Fruit fly (Drosophila melanogaster): ENCODE data around the gene cnir.

DNA sequence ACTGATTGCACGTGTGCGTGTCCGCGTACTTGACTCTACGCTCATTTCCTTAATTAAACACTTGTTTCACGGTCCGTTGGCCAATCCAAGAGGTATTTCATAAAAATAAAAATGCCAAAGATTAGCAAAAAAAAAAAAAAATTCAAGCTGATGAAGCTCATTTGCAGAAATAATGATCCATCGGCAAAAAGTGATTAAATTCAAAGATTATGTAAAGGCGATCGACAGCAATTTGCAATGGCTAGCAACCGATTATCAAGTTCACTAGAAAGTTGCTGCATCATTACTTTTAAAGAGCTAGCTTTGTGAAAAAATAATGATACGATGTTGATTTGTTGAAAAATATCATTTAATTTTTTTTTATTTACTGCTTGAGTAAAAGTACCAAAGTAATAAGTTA lies 30.2 kb downstream of the cnir start:
- no peak for TF ChIP-seq ovo (GFP tag; optimal IDR thresholded peaks at IDR 0.05)
- TF ChIP-seq Clk (GFP tag; optimal IDR thresholded peaks at IDR 0.05) = no peak
- no peak for TF ChIP-seq Mnt (GFP tag; optimal IDR thresholded peaks at IDR 0.05)
- TF ChIP-seq CG7101 (tag; optimal IDR thresholded peaks at IDR 0.05) = no peak
- TF ChIP-seq Hr96 (GFP tag; optimal IDR thresholded peaks at IDR 0.05) = no peak
- no peak for TF ChIP-seq toe (GFP tag; optimal IDR thresholded peaks at IDR 0.05)
- no peak for TF ChIP-seq kay (GFP tag; ENCODE audit: borderline replicate concordance)
- TF ChIP-seq CG14711 (tag; optimal IDR thresholded peaks at IDR 0.05) = no peak
- TF ChIP-seq cnc (optimal IDR thresholded peaks at IDR 0.05) = no peak
- no peak for TF ChIP-seq Crg-1 (GFP tag; optimal IDR thresholded peaks at IDR 0.05)

Data from whole organism, adult.